Worm (Caenorhabditis elegans) whole organism, midembryonic: Measurements from ENCODE around the gene nmy-3.
"Not testable (repeated sequence)": the region's sequence is repeated elsewhere in the genome, so short reads cannot be mapped to it uniquely, and the experiment has no call there.

Experiments used
- T22C8.4 ChIP-seq: fragments of 200-800 bp; sonication (Bioruptor generic); IDR thresholded peaks from 2 replicates; pipeline ENCODE4 v1.3.6; 2022; ENCODE audit warnings: missing genetic modification characterization, missing compliant biosample characterization
- cog-1 ChIP-seq: sonication (generic microtip); optimal IDR thresholded peaks from 2 replicates; lab custom pipeline; 2016; ENCODE audit warnings: missing genetic modification characterization, missing compliant biosample characterization
- flt-1 ChIP-seq: fragments of 200-800 bp; sonication (Bioruptor generic); IDR thresholded peaks from 2 replicates; pipeline ENCODE4 v1.3.6; 2022; ENCODE audit warnings: missing genetic modification characterization, missing compliant biosample characterization
- klf-2 ChIP-seq: fragments of 200-800 bp; sonication (Bioruptor generic); conservative IDR thresholded peaks from 2 replicates; pipeline ENCODE4 v1.3.6; 2022; ENCODE audit warnings: missing genetic modification reagents, missing genetic modification characterization, missing compliant biosample characterization
- med-1 ChIP-seq: sonication (generic microtip); optimal IDR thresholded peaks from 2 replicates; lab custom pipeline; 2017; ENCODE audit warnings: missing genetic modification characterization, mild to moderate bottlenecking, missing compliant biosample characterization, antibody characterized with exemption, missing genetic modification reagents; ENCODE audit not compliant: insufficient read depth
- ref-1 ChIP-seq: fragments of 200-800 bp; sonication (Bioruptor generic); conservative IDR thresholded peaks from 2 replicates; pipeline ENCODE4 v1.3.6; 2022; ENCODE audit warnings: missing genetic modification reagents, missing genetic modification characterization, missing compliant biosample characterization
- tab-1 ChIP-seq: fragments of 200-800 bp; sonication (Bioruptor generic); IDR thresholded peaks from 2 replicates; pipeline ENCODE4 v1.3.6; 2022; ENCODE audit warnings: missing genetic modification characterization, missing compliant biosample characterization
- ztf-23 ChIP-seq: fragments of 200-800 bp; sonication (Bioruptor generic); IDR thresholded peaks from 2 replicates; pipeline ENCODE4 v1.3.6; 2022; ENCODE audit warnings: missing genetic modification reagents, missing genetic modification characterization, missing compliant biosample characterization
- ztf-29 ChIP-seq: fragments of 200-800 bp; sonication (Bioruptor generic); IDR thresholded peaks from 2 replicates; pipeline ENCODE4 v1.3.6; 2022; ENCODE audit warnings: missing genetic modification reagents, missing genetic modification characterization, missing compliant biosample characterization

The nmy-3 gene

ce11 chrIV:9304617-9305016 lies 30.3 kb downstream of the nmy-3 start, which contains the start of gene F49C12.5:
Gene F49C12.5, plus strand, starts transcription at chrIV:9304917.
- TF ChIP-seq tab-1 (GFP tag; lab: Robert Waterston, UW), result no peak
- no peak for TF ChIP-seq cog-1

- no peak for TF ChIP-seq ztf-29 (GFP tag; lab: Robert Waterston, UW)
- TF ChIP-seq ref-1 (GFP tag; lab: Robert Waterston, UW), result no peak
- no peak for TF ChIP-seq ztf-23 (GFP tag; lab: Robert Waterston, UW)
- TF ChIP-seq flt-1 (GFP tag; lab: Robert Waterston, UW), result no peak
- no peak for TF ChIP-seq tab-1 (GFP tag; lab: Robert Waterston, UW)
- TF ChIP-seq cog-1, result no peak
- TF ChIP-seq med-1 (GFP tag; lab: Kevin White, UChicago), result no peak
- TF ChIP-seq T22C8.4 (GFP tag; lab: Robert Waterston, UW), result no peak
Measured at ce11 chrIV:9308975-9309374, 34.7 kb downstream of the nmy-3 start, which contains the start of gene F49C12.6. Gene F49C12.6, minus strand, starts transcription at chrIV:9309075.

ce11 chrIV:9310935-9311566 lies 36.8 kb downstream of the nmy-3 start:
- no peak for TF ChIP-seq med-1 (GFP tag; lab: Kevin White, UChicago)

ce11 chrIV:9312827-9313226 lies 38.5 kb downstream of the nmy-3 start, which contains the start of gene F49C12.7:
Gene F49C12.7, minus strand, starts transcription at chrIV:9312927.
- not testable (repeated sequence) for TF ChIP-seq cog-1; ref-1 (GFP tag; lab: Robert Waterston, UW); ztf-29 (GFP tag; lab: Robert Waterston, UW)

ce11 chrIV:9316068-9316681 lies 41.9 kb downstream of the nmy-3 start, which contains the start of the genes F49C12.9 and rpn-7:
Gene F49C12.9, minus strand, starts transcription at chrIV:9316215.
Gene rpn-7, plus strand, starts transcription at chrIV:9316631.
- no peak for TF ChIP-seq ref-1 (GFP tag; lab: Robert Waterston, UW)
- peak; percentile 81 for TF ChIP-seq tab-1 (GFP tag; lab: Robert Waterston, UW)
- TF ChIP-seq med-1 (GFP tag; lab: Kevin White, UChicago), result peak; percentile 86
- no peak for TF ChIP-seq ztf-29 (GFP tag; lab: Robert Waterston, UW)
- no peak for TF ChIP-seq T22C8.4 (GFP tag; lab: Robert Waterston, UW)
- TF ChIP-seq klf-2 (GFP tag; lab: Robert Waterston, UW), result no peak; the same call in 1 of the 2 replicates
- peak; percentile 85 for TF ChIP-seq ztf-23 (GFP tag; lab: Robert Waterston, UW)
- no peak; the same call in none of the 2 replicates for TF ChIP-seq flt-1 (GFP tag; lab: Robert Waterston, UW)
- TF ChIP-seq cog-1, result peak; percentile 52

ce11 chrIV:9318147-9318546 lies 43.9 kb downstream of the nmy-3 start:
- no peak for TF ChIP-seq ref-1 (GFP tag; lab: Robert Waterston, UW)
- no peak for TF ChIP-seq med-1 (GFP tag; lab: Kevin White, UChicago)
- no peak for TF ChIP-seq klf-2 (GFP tag; lab: Robert Waterston, UW)
- no peak for TF ChIP-seq flt-1 (GFP tag; lab: Robert Waterston, UW)
- TF ChIP-seq ztf-29 (GFP tag; lab: Robert Waterston, UW), result no peak

ce11 chrIV:9319080-9319479 lies 44.8 kb downstream of the nmy-3 start, which contains the start of the genes F49C12.11 and nemt-1:
Gene F49C12.11, plus strand, starts transcription at chrIV:9319380.
Gene nemt-1, minus strand, starts transcription at chrIV:9319439.
- TF ChIP-seq ztf-23 (GFP tag; lab: Robert Waterston, UW) (no peak), flt-1 (GFP tag; lab: Robert Waterston, UW) (no peak), ztf-29 (GFP tag; lab: Robert Waterston, UW) (no peak), med-1 (GFP tag; lab: Kevin White, UChicago) (no peak), ref-1 (GFP tag; lab: Robert Waterston, UW) (no peak), cog-1 (no peak), T22C8.4 (GFP tag; lab: Robert Waterston, UW) (no peak), tab-1 (GFP tag; lab: Robert Waterston, UW) (no peak), klf-2 (GFP tag; lab: Robert Waterston, UW) (no peak)

- TF ChIP-seq klf-2 (GFP tag; lab: Robert Waterston, UW) (no peak), tab-1 (GFP tag; lab: Robert Waterston, UW) (no peak), ref-1 (GFP tag; lab: Robert Waterston, UW) (no peak), ztf-29 (GFP tag; lab: Robert Waterston, UW) (no peak), cog-1 (no peak), ztf-23 (GFP tag; lab: Robert Waterston, UW) (no peak), flt-1 (GFP tag; lab: Robert Waterston, UW) (no peak), med-1 (GFP tag; lab: Kevin White, UChicago) (no peak), T22C8.4 (GFP tag; lab: Robert Waterston, UW) (no peak)
Measured at ce11 chrIV:9320023-9320422, 45.7 kb downstream of the nmy-3 start.

- TF ChIP-seq T22C8.4 (GFP tag; lab: Robert Waterston, UW) (0 out of 2 replicates have a peak, but pooled peaks have one; percentile 46), ztf-23 (GFP tag; lab: Robert Waterston, UW) (no peak)
Measured at ce11 chrIV:9321039-9321851, 47.0 kb downstream of the nmy-3 start, which contains the start of the genes F49C12.12 and vha-17. Gene F49C12.12, minus strand, starts transcription at chrIV:9321089. Gene vha-17, plus strand, starts transcription at chrIV:9321801.
